Worm (Caenorhabditis elegans): ENCODE results near the gene plst-1.

- TF ChIP-seq nhr-12 (tag; optimal IDR thresholded peaks at IDR 0.05): no peak
- TF ChIP-seq nhr-28 (tag; optimal IDR thresholded peaks at IDR 0.05): no peak
- no peak for TF ChIP-seq sem-2 (GFP tag; optimal IDR thresholded peaks at IDR 0.05)
- TF ChIP-seq lsy-2 (tag; optimal IDR thresholded peaks at IDR 0.05): no peak
- TF ChIP-seq unc-120 (tag; optimal IDR thresholded peaks at IDR 0.05; ENCODE audit: poor library complexity, severe bottlenecking): no peak
- no peak for TF ChIP-seq nhr-2 (tag; optimal IDR thresholded peaks at IDR 0.05)
- no peak for TF ChIP-seq ztf-11 (tag; optimal IDR thresholded peaks at IDR 0.05)
- no peak for TF ChIP-seq elt-1 (tag; optimal IDR thresholded peaks at IDR 0.05; ENCODE audit: borderline replicate concordance, insufficient read depth)
- TF ChIP-seq lin-13 (tag; optimal IDR thresholded peaks at IDR 0.05): no peak
- no peak for TF ChIP-seq sptf-1 (tag; optimal IDR thresholded peaks at IDR 0.05)
- no peak for TF ChIP-seq lin-32 (GFP tag; optimal IDR thresholded peaks at IDR 0.05)
- TF ChIP-seq unc-62 (GFP tag; optimal IDR thresholded peaks at IDR 0.05): no peak
- TF ChIP-seq mab-5 (tag; optimal IDR thresholded peaks at IDR 0.05): no peak
These were observed 32.7 kb upstream of the plst-1 start, which contains the start of gene clec-168 for ce11 chrIV:1256723-1257122.

Data from whole organism, mixed stage, embryonic.